Fruit fly (Drosophila melanogaster): ENCODE measurements around the gene CG31142.

DNA sequence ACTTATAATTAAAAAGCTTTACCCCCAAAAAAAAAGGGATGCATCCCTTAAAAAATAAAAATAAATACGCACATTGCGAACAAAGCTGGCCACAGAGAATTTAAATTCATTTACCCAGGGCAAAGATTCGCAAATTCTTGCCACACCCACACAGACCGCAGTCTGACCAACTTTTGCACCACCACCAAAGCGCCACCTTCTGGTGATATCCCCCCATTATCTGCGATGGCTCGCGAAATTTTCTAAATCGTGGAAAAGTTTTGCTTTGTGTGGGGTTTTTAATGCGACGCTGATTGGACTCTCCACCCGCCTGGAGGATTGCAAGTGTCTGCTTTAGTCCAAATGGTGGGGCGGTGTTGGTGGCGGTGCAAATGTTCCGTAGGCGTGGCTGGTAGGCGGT lies 29.0 kb upstream of the CG31142 start:
- TF ChIP-seq CG34367 (tag; optimal IDR thresholded peaks at IDR 0.05) (no peak), CG14655 (GFP tag; optimal IDR thresholded peaks at IDR 0.05) (no peak)

Data from whole organism, pupa.